Worm (Caenorhabditis elegans) whole organism, late embryonic: Measurements from ENCODE around the gene srlf-2.

Experiments
- F13H6.1 ChIP-seq: sonication (generic microtip); optimal IDR thresholded peaks from 2 replicates; lab custom pipeline; 2016; ENCODE audit warnings: missing genetic modification characterization, missing compliant biosample characterization
- ama-1 ChIP-seq: fragments of 150-350 bp; optimal IDR thresholded peaks from 2 replicates; lab custom pipeline; 2014
- ceh-24 ChIP-seq: sonication (generic microtip); optimal IDR thresholded peaks from 2 replicates; lab custom pipeline; 2016; ENCODE audit warnings: mild to moderate bottlenecking, missing genetic modification characterization, missing compliant biosample characterization
- ceh-34 ChIP-seq: sonication (generic microtip); optimal IDR thresholded peaks from 2 replicates; lab custom pipeline; 2016; ENCODE audit warnings: mild to moderate bottlenecking, missing genetic modification characterization, missing compliant biosample characterization
- ceh-6 ChIP-seq: fragments of 200-800 bp; sonication (Bioruptor generic); optimal IDR thresholded peaks from 2 replicates; lab custom pipeline; 2018; ENCODE audit warnings: mild to moderate bottlenecking, missing genetic modification characterization, missing compliant biosample characterization
- dmd-4 ChIP-seq: sonication (generic microtip); optimal IDR thresholded peaks from 2 replicates; lab custom pipeline; 2016; ENCODE audit warnings: borderline replicate concordance, missing genetic modification characterization, missing compliant biosample characterization
- eyg-1 ChIP-seq: sonication (generic microtip); optimal IDR thresholded peaks from 2 replicates; lab custom pipeline; 2016; ENCODE audit warnings: missing genotype, missing genetic modification characterization, missing compliant biosample characterization
- gmeb-2 ChIP-seq: sonication (generic microtip); optimal IDR thresholded peaks from 2 replicates; lab custom pipeline; 2016; ENCODE audit warnings: missing genetic modification characterization, inconsistent platforms, missing compliant biosample characterization
- hlh-15 ChIP-seq: sonication (generic microtip); optimal IDR thresholded peaks from 2 replicates; lab custom pipeline; 2016; ENCODE audit warnings: missing genetic modification characterization, missing compliant biosample characterization
- hlh-30 ChIP-seq: sonication (generic microtip); optimal IDR thresholded peaks from 2 replicates; lab custom pipeline; 2017; ENCODE audit warnings: antibody characterized with exemption, missing genetic modification characterization, missing compliant biosample characterization; ENCODE audit not compliant: insufficient read depth
- madf-2 ChIP-seq: sonication (generic microtip); optimal IDR thresholded peaks from 2 replicates; lab custom pipeline; 2017; ENCODE audit warnings: missing genetic modification characterization, missing compliant biosample characterization
- pha-4 ChIP-seq: fragments of 150-350 bp; optimal IDR thresholded peaks from 2 replicates; lab custom pipeline; 2018; ENCODE audit warnings: missing biosample characterization, missing genetic modification reagents, missing genetic modification characterization
- unc-55 ChIP-seq: sonication (generic microtip); optimal IDR thresholded peaks from 2 replicates; lab custom pipeline; 2017; ENCODE audit warnings: missing biosample characterization, missing genetic modification reagents, missing genetic modification characterization

DNA sequence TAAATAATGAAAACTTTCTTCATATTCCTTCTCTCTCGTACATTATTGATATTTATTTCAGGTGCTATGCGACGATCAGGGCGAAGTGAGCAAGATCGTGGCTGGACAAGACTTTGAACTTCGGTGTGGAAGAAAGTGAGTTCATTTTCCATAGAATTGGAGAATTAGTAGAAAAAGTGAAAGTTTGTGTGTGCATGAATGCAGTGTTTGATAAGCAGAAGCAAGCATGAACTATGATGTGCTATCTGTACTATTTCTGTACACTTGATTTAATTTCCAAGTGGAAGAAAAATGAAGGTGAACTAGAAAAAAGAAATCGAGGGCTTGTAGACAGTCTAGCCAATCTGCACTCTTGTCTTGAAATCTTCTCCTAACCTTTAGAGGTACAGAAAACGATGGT is 42.0 kb downstream of the srlf-2 start:
- TF ChIP-seq ceh-24 (tag; lab: Kevin White, UChicago) (no peak), eyg-1 (tag; lab: Kevin White, UChicago) (no peak), hlh-15 (tag; lab: Kevin White, UChicago) (no peak), dmd-4 (tag; lab: Kevin White, UChicago) (no peak), ceh-34 (tag; lab: Kevin White, UChicago) (no peak), pha-4 (tag; lab: Kevin White, UChicago) (no peak), ama-1 (no peak), madf-2 (tag; lab: Kevin White, UChicago) (no peak), hlh-30 (tag; lab: Kevin White, UChicago) (no peak), ceh-6 (no peak), unc-55 (GFP tag; lab: Kevin White, UChicago) (no peak), F13H6.1 (tag; lab: Kevin White, UChicago) (no peak), gmeb-2 (no peak)
